Worm (Caenorhabditis elegans) whole organism, young adult: ENCODE data around the gene nhx-3.

ENCODE experiments used
- ekl-4 ChIP-seq: fragments of 200-800 bp; sonication (Bioruptor generic); IDR thresholded peaks from 2 replicates; pipeline ENCODE4 v1.3.6; 2022; ENCODE audit warnings: missing genetic modification reagents, missing genetic modification characterization, missing compliant biosample characterization
- madf-6 ChIP-seq: fragments of 200-800 bp; sonication (Bioruptor generic); IDR thresholded peaks from 2 replicates; pipeline ENCODE4 v1.3.6; 2022; ENCODE audit warnings: missing genetic modification reagents, missing genetic modification characterization, missing compliant biosample characterization
- nhr-27 ChIP-seq: fragments of 200-800 bp; sonication (Bioruptor generic); optimal IDR thresholded peaks from 2 replicates; lab custom pipeline; 2018; ENCODE audit warnings: mild to moderate bottlenecking, missing genetic modification characterization, moderate library complexity, missing compliant biosample characterization
- snpc-4 ChIP-seq, 5 experiments: fragments of 150-350 bp in 1 of 5; sonication (generic microtip) in 4 of 5; optimal IDR thresholded peaks; 2 replicates each; lab custom pipeline; 2014 to 2018; ENCODE audit warnings: missing genetic modification characterization in 5 of 5, missing biosample characterization in 3 of 5, antibody characterized with exemption in 2 of 5, mild to moderate bottlenecking in 2 of 5, missing compliant biosample characterization in 2 of 5, missing genotype in 2 of 5, moderate library complexity in 2 of 5, missing genetic modification reagents in 1 of 5
- ztf-22 ChIP-seq: fragments of 200-800 bp; sonication (Bioruptor generic); optimal IDR thresholded peaks from 2 replicates; lab custom pipeline; 2018; ENCODE audit warnings: mild to moderate bottlenecking, missing genetic modification characterization, moderate library complexity, missing compliant biosample characterization

DNA sequence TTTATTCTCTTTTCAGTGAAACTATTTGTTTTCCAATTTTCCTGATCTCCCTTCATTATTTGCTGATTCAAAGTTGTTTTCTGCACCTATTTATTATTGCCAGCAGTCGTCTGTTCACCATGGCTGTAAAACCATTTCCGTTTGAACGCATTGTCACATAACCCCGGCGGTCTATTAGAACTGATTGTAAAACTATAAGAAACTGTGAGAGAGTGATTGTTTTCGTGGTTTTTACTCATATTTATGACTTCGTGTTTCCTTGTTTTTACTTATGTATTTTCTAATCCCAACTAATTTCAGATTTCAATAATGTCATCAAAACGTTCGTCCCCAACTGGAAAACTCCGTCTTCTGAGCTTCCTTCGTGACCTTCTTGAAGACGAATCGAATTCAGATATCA is 17.6 kb upstream of the nhx-3 start, which contains the start of gene F19F10.1:
- TF ChIP-seq madf-6 (no peak), nhr-27 (tag; lab: Kevin White, UChicago) (no peak), snpc-4 (GFP tag; optimal IDR thresholded peaks at IDR 0.05; lab: Kevin White, UChicago) (no peak), snpc-4 (tag; optimal IDR thresholded peaks at IDR 0.05; lab: Kevin White, UChicago) (no peak), ztf-22 (GFP tag; lab: Kevin White, UChicago) (no peak), ekl-4 (GFP tag; lab: Robert Waterston, UW) (no peak)
